Fruit fly (Drosophila melanogaster) whole organism, embryonic: ENCODE measurements around the gene CG9757.

Experiments
- CG10979 ChIP-seq: fragments of 200-800 bp; sonication (Bioruptor generic); optimal IDR thresholded peaks from 2 replicates; lab custom pipeline; 2018; ENCODE audit warnings: missing biosample characterization, mild to moderate bottlenecking, missing genetic modification characterization, moderate library complexity
- CG11247 ChIP-seq: fragments of 200-800 bp; sonication (Bioruptor generic); IDR thresholded peaks from 2 replicates; pipeline ENCODE4 v1.3.6; 2022; ENCODE audit warnings: missing biosample characterization, missing genetic modification characterization
- CG13123 ChIP-seq: fragments of 200-800 bp; sonication (Bioruptor generic); optimal IDR thresholded peaks from 2 replicates; lab custom pipeline; 2016; ENCODE audit warnings: missing biosample characterization, missing genetic modification characterization
- CG14014 ChIP-seq: fragments of 200-800 bp; sonication (Bioruptor generic); IDR thresholded peaks from 2 replicates; pipeline ENCODE4 v1.3.6; 2022; ENCODE audit warnings: missing biosample characterization, missing genetic modification characterization
- CG2120 ChIP-seq: fragments of 200-800 bp; sonication (Bioruptor generic); optimal IDR thresholded peaks from 3 replicates; lab custom pipeline; 2016; ENCODE audit warnings: missing biosample characterization, missing genetic modification characterization
- CG30020 ChIP-seq: fragments of 200-800 bp; optimal IDR thresholded peaks from 2 replicates; lab custom pipeline; 2019; ENCODE audit warnings: missing biosample characterization, mild to moderate bottlenecking, missing genetic modification characterization, moderate library complexity
- CG31365 ChIP-seq: fragments of 200-800 bp; sonication (Bioruptor generic); optimal IDR thresholded peaks from 2 replicates; lab custom pipeline; 2018; ENCODE audit warnings: missing biosample characterization, mild to moderate bottlenecking, missing genetic modification characterization
- CG6791 ChIP-seq: fragments of 200-800 bp; sonication (Bioruptor generic); IDR thresholded peaks from 3 replicates; pipeline ENCODE4 v1.3.6; 2022; ENCODE audit warnings: missing biosample characterization, missing genetic modification characterization; ENCODE audit not compliant: partially characterized antibody
- CG6854 ChIP-seq: fragments of 200-800 bp; sonication (Bioruptor generic); optimal IDR thresholded peaks from 3 replicates; lab custom pipeline; 2017; ENCODE audit warnings: missing biosample characterization, mild to moderate bottlenecking, missing genetic modification characterization
- CG7271 ChIP-seq: fragments of 200-800 bp; sonication (Bioruptor generic); optimal IDR thresholded peaks from 2 replicates; lab custom pipeline; 2018; ENCODE audit warnings: missing biosample characterization, mild to moderate bottlenecking, missing genetic modification characterization, moderate library complexity
- CG7357 ChIP-seq: fragments of 200-800 bp; sonication (Bioruptor generic); IDR thresholded peaks from 3 replicates; pipeline ENCODE4 v1.3.6; 2022; ENCODE audit warnings: missing biosample characterization, missing genetic modification characterization
- CG7839 ChIP-seq: fragments of 200-800 bp; sonication (Bioruptor generic); optimal IDR thresholded peaks from 3 replicates; lab custom pipeline; 2018; ENCODE audit warnings: missing biosample characterization, mild to moderate bottlenecking, missing genetic modification characterization, moderate library complexity
- CG8290 ChIP-seq, 3 experiments: fragments of 200-800 bp; sonication (Bioruptor generic); optimal IDR thresholded peaks; 2 replicates each; lab custom pipeline; 2016 to 2019; ENCODE audit warnings: missing biosample characterization in 3 of 3, missing genetic modification characterization in 3 of 3, mild to moderate bottlenecking in 2 of 3, moderate library complexity in 1 of 3
- CG9609 ChIP-seq: fragments of 200-800 bp; sonication (Bioruptor generic); optimal IDR thresholded peaks from 3 replicates; lab custom pipeline; 2016; ENCODE audit warnings: missing biosample characterization, missing genetic modification characterization
- CG9727 ChIP-seq: fragments of 200-800 bp; sonication (Bioruptor generic); optimal IDR thresholded peaks from 3 replicates; lab custom pipeline; 2017; ENCODE audit warnings: missing biosample characterization, mild to moderate bottlenecking, missing genetic modification characterization
- CG9876 ChIP-seq: fragments of 200-800 bp; sonication (Bioruptor generic); optimal IDR thresholded peaks from 2 replicates; lab custom pipeline; 2016; ENCODE audit warnings: missing biosample characterization, missing genetic modification characterization
- CoRest ChIP-seq: fragments of 200-800 bp; sonication (Bioruptor generic); optimal IDR thresholded peaks from 3 replicates; lab custom pipeline; 2018; ENCODE audit warnings: missing biosample characterization, mild to moderate bottlenecking, missing genetic modification characterization, moderate library complexity
- CrebB ChIP-seq: fragments of 200-800 bp; sonication (Bioruptor generic); optimal IDR thresholded peaks from 3 replicates; lab custom pipeline; 2018; ENCODE audit warnings: missing biosample characterization, mild to moderate bottlenecking, missing genetic modification characterization
- ERR ChIP-seq: fragments of 200-800 bp; sonication (Bioruptor generic); optimal IDR thresholded peaks from 2 replicates; lab custom pipeline; 2016; ENCODE audit warnings: missing biosample characterization, missing genetic modification characterization
- Fer1 ChIP-seq: fragments of 200-800 bp; sonication (Bioruptor generic); optimal IDR thresholded peaks from 2 replicates; lab custom pipeline; 2017; ENCODE audit warnings: missing biosample characterization, mild to moderate bottlenecking, missing genetic modification characterization
- Fer3 ChIP-seq: fragments of 200-800 bp; sonication (Bioruptor generic); optimal IDR thresholded peaks from 2 replicates; lab custom pipeline; 2018; ENCODE audit warnings: missing biosample characterization, mild to moderate bottlenecking, missing genetic modification characterization, moderate library complexity
- H15 ChIP-seq: fragments of 200-800 bp; sonication (Bioruptor generic); IDR thresholded peaks from 3 replicates; pipeline ENCODE4 v1.3.6; 2022; ENCODE audit warnings: missing biosample characterization, missing genetic modification characterization
- H2.0 ChIP-seq: fragments of 200-800 bp; sonication (Bioruptor generic); IDR thresholded peaks from 2 replicates; pipeline ENCODE4 v1.3.6; 2022; ENCODE audit warnings: missing biosample characterization, missing genetic modification characterization
- Hmr ChIP-seq: fragments of 200-800 bp; sonication (Bioruptor generic); optimal IDR thresholded peaks from 3 replicates; lab custom pipeline; 2017; ENCODE audit warnings: mild to moderate bottlenecking, missing biosample characterization, missing genetic modification reagents, missing genetic modification characterization
- PHDP ChIP-seq: fragments of 200-800 bp; sonication (Bioruptor generic); optimal IDR thresholded peaks from 3 replicates; lab custom pipeline; 2018; ENCODE audit warnings: missing biosample characterization, mild to moderate bottlenecking, missing genetic modification characterization, moderate library complexity
- Xbp1 ChIP-seq: fragments of 200-800 bp; sonication (Bioruptor generic); optimal IDR thresholded peaks from 3 replicates; lab custom pipeline; 2016; ENCODE audit warnings: missing biosample characterization, mild to moderate bottlenecking, missing genetic modification characterization
- ab ChIP-seq: fragments of 200-800 bp; sonication (Bioruptor generic); optimal IDR thresholded peaks from 2 replicates; lab custom pipeline; 2016; ENCODE audit warnings: missing biosample characterization, missing genetic modification characterization
- amos ChIP-seq: fragments of 200-800 bp; sonication (Bioruptor generic); IDR thresholded peaks from 2 replicates; pipeline ENCODE4 v1.3.6; 2022; ENCODE audit warnings: missing biosample characterization, missing genetic modification characterization; ENCODE audit not compliant: partially characterized antibody
- cg ChIP-seq: fragments of 200-800 bp; sonication (Bioruptor generic); optimal IDR thresholded peaks from 3 replicates; lab custom pipeline; 2019; ENCODE audit warnings: missing biosample characterization, mild to moderate bottlenecking, missing genetic modification characterization, moderate library complexity
- chinmo ChIP-seq: fragments of 200-800 bp; sonication (Bioruptor generic); IDR thresholded peaks from 4 replicates; pipeline ENCODE4 v1.3.6; 2022; ENCODE audit warnings: missing biosample characterization, missing genetic modification characterization; ENCODE audit not compliant: partially characterized antibody
- crp ChIP-seq, 2 experiments: fragments of 200-800 bp; sonication (Bioruptor generic); optimal IDR thresholded peaks; 2 replicates in 1 of 2; 3 replicates in 1 of 2; lab custom pipeline; 2017; ENCODE audit warnings: missing biosample characterization in 2 of 2, missing genetic modification characterization in 2 of 2, mild to moderate bottlenecking in 1 of 2, moderate library complexity in 1 of 2
- cwo ChIP-seq: fragments of 200-800 bp; sonication (Bioruptor generic); optimal IDR thresholded peaks from 3 replicates; lab custom pipeline; 2017; ENCODE audit warnings: missing biosample characterization, missing genetic modification characterization, mild to moderate bottlenecking, moderate library complexity, missing genetic modification reagents
- gem ChIP-seq: fragments of 200-800 bp; sonication (Bioruptor generic); optimal IDR thresholded peaks from 2 replicates; lab custom pipeline; 2019; ENCODE audit warnings: missing biosample characterization, mild to moderate bottlenecking, missing genetic modification characterization, moderate library complexity
- gsb ChIP-seq: fragments of 200-800 bp; sonication (Bioruptor generic); IDR thresholded peaks from 2 replicates; pipeline ENCODE4 v1.3.6; 2022; ENCODE audit warnings: missing biosample characterization, missing genetic modification characterization
- klu ChIP-seq: fragments of 200-800 bp; sonication (Bioruptor generic); IDR thresholded peaks from 2 replicates; pipeline ENCODE4 v1.3.6; 2022; ENCODE audit warnings: missing biosample characterization, missing genetic modification characterization
- knrl ChIP-seq: fragments of 200-800 bp; sonication (Bioruptor generic); IDR thresholded peaks from 3 replicates; pipeline ENCODE4 v1.3.6; 2022; ENCODE audit warnings: missing biosample characterization, missing genetic modification characterization; ENCODE audit not compliant: partially characterized antibody
- lab ChIP-seq: fragments of 200-800 bp; sonication (Bioruptor generic); optimal IDR thresholded peaks from 3 replicates; lab custom pipeline; 2017; ENCODE audit warnings: missing biosample characterization, missing genetic modification characterization, mild to moderate bottlenecking, moderate library complexity, missing genetic modification reagents
- maf-S ChIP-seq: fragments of 200-800 bp; sonication (Bioruptor generic); optimal IDR thresholded peaks from 2 replicates; lab custom pipeline; 2016; ENCODE audit warnings: missing biosample characterization, missing genetic modification characterization
- mam ChIP-seq: fragments of 200-800 bp; sonication (Bioruptor generic); optimal IDR thresholded peaks from 3 replicates; lab custom pipeline; 2016; ENCODE audit warnings: missing biosample characterization, missing genetic modification characterization
- nau ChIP-seq: fragments of 200-800 bp; sonication (Bioruptor generic); optimal IDR thresholded peaks from 3 replicates; lab custom pipeline; 2017; ENCODE audit warnings: missing biosample characterization, mild to moderate bottlenecking, missing genetic modification characterization, missing genetic modification reagents
- nerfin-1 ChIP-seq: fragments of 200-800 bp; sonication (Bioruptor generic); optimal IDR thresholded peaks from 3 replicates; lab custom pipeline; 2019; ENCODE audit warnings: missing biosample characterization, mild to moderate bottlenecking, missing genetic modification characterization, moderate library complexity
- pan ChIP-seq, 4 experiments: fragments of >200 bp in 3 of 4; fragments of 200-800 bp in 1 of 4; sonication (Bioruptor generic) in 1 of 4; optimal IDR thresholded peaks in 3 of 4; IDR thresholded peaks in 1 of 4; 2 replicates each; pipeline versions ENCODE4 v1.3.6 to Lab custom; 2017 to 2022; ENCODE audit warnings: missing biosample characterization in 2 of 4, missing genetic modification characterization in 2 of 4, mixed read lengths in 1 of 4
- pb ChIP-seq: fragments of 200-800 bp; sonication (Bioruptor generic); optimal IDR thresholded peaks from 3 replicates; lab custom pipeline; 2016; ENCODE audit warnings: missing biosample characterization, missing genetic modification characterization
- pros ChIP-seq: fragments of 200-800 bp; sonication (Bioruptor generic); optimal IDR thresholded peaks from 3 replicates; lab custom pipeline; 2019; ENCODE audit warnings: missing biosample characterization, mild to moderate bottlenecking, missing genetic modification characterization, moderate library complexity
- run ChIP-seq: fragments of 200-800 bp; sonication (Bioruptor generic); optimal IDR thresholded peaks from 3 replicates; lab custom pipeline; 2018; ENCODE audit warnings: missing biosample characterization, mild to moderate bottlenecking, missing genetic modification characterization
- seq ChIP-seq: fragments of 200-800 bp; sonication (Bioruptor generic); IDR thresholded peaks from 2 replicates; pipeline ENCODE4 v1.3.6; 2022; ENCODE audit warnings: missing biosample characterization, missing genetic modification characterization
- slbo ChIP-seq: fragments of 200-800 bp; sonication (Bioruptor generic); IDR thresholded peaks from 2 replicates; pipeline ENCODE4 v1.3.6; 2022; ENCODE audit warnings: missing biosample characterization, missing genetic modification characterization
- tgo ChIP-seq: fragments of 200-800 bp; sonication (Bioruptor generic); IDR thresholded peaks from 3 replicates; pipeline ENCODE4 v1.3.6; 2022; ENCODE audit warnings: missing biosample characterization, missing genetic modification characterization
- toy ChIP-seq: fragments of 200-800 bp; sonication (Bioruptor generic); IDR thresholded peaks from 2 replicates; pipeline ENCODE4 v1.3.6; 2022; ENCODE audit warnings: missing biosample characterization, missing genetic modification characterization

CG9757 gene

DNA sequence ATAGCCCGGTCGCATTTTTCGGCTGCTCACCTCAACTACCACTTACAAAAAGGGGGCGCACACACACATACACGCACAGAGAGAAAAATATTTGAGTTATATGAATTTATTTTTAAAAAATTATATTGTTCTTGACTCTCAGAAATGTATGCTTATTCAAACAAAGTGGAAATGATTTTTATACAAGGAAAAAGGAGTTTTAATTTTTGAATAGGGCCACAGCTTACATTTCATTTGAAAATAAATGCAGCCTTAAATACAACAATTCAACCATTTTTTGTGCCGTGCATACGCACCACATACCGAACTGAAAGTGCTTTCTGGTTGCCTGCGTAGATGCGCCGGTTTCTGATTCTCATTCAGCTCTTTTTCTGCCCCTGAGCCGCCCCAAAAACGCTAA is 11.7 kb downstream of the CG9757 start (continued):
- TF ChIP-seq CG7839: peak; percentile 40
- no peak for TF ChIP-seq crp (GFP tag; optimal IDR thresholded peaks at IDR 0.05; lab: Kevin White, UChicago)
- TF ChIP-seq CG7357: peak; percentile 38; the same call in 1 of the 3 replicates
- TF ChIP-seq cwo (GFP tag; lab: Kevin White, UChicago): peak; percentile 32
- no peak for TF ChIP-seq nerfin-1
- TF ChIP-seq H15 (GFP tag; lab: Robert Waterston, UW): no peak
- no peak for TF ChIP-seq toy
- peak; percentile 32 for TF ChIP-seq CG9727
- TF ChIP-seq Fer1 (GFP tag; lab: Kevin White, UChicago): peak; percentile 68
- TF ChIP-seq seq (GFP tag; lab: Robert Waterston, UW): no peak
- peak; percentile 49 for TF ChIP-seq Hmr (GFP tag; lab: Kevin White, UChicago)
- no peak for TF ChIP-seq CrebB (tag; lab: Kevin White, UChicago)
- TF ChIP-seq gsb: no peak
- no peak for TF ChIP-seq run (tag; lab: Kevin White, UChicago)
- TF ChIP-seq pros: no peak
- TF ChIP-seq tgo (GFP tag; lab: Robert Waterston, UW): peak; percentile 32; the same call in 1 of the 3 replicates
- peak; percentile 41 for TF ChIP-seq slbo (GFP tag; lab: Robert Waterston, UW)
- peak; percentile 37 for TF ChIP-seq CoRest (tag; lab: Kevin White, UChicago)
- no peak for TF ChIP-seq nau
- TF ChIP-seq Xbp1: peak; percentile 14
- no peak for TF ChIP-seq ERR (GFP tag; lab: Kevin White, UChicago)
- peak; percentile 73 for TF ChIP-seq lab (GFP tag; lab: Kevin White, UChicago)
- no peak for TF ChIP-seq ab (GFP tag; lab: Kevin White, UChicago)
- TF ChIP-seq Fer3 (tag; lab: Kevin White, UChicago): peak; percentile 24
- TF ChIP-seq CG10979 (tag; lab: Kevin White, UChicago): no peak
- TF ChIP-seq CG6854: no peak
- no peak for TF ChIP-seq knrl
- no peak for TF ChIP-seq pan (optimal IDR thresholded peaks at IDR 0.05; lab: Kevin White, UChicago)
- peak in 1 of 2 experiments; percentile 15 for TF ChIP-seq pan (GFP tag; optimal IDR thresholded peaks at IDR 0.05 in 1 of 2, IDR thresholded peaks at IDR 0.05 in 1 of 2)
- TF ChIP-seq CG13123 (GFP tag; lab: Kevin White, UChicago): no peak
- TF ChIP-seq CG7271 (tag; lab: Kevin White, UChicago): no peak
- no peak for TF ChIP-seq CG30020 (tag; lab: Kevin White, UChicago)
- TF ChIP-seq cg (GFP tag; lab: Kevin White, UChicago): no peak
- TF ChIP-seq CG8290 (GFP tag; optimal IDR thresholded peaks at IDR 0.05; lab: Kevin White, UChicago): no peak
- TF ChIP-seq CG8290 (tag; optimal IDR thresholded peaks at IDR 0.05; lab: Kevin White, UChicago): no peak
- no peak for TF ChIP-seq maf-S (GFP tag; lab: Kevin White, UChicago)
- no peak for TF ChIP-seq CG9609 (GFP tag; lab: Kevin White, UChicago)
- TF ChIP-seq mam (GFP tag; lab: Kevin White, UChicago): peak; percentile 2
- TF ChIP-seq CG11247 (GFP tag; lab: Robert Waterston, UW): no peak
- no peak for TF ChIP-seq CG9876 (GFP tag; lab: Kevin White, UChicago)
- no peak for TF ChIP-seq CG31365 (tag; lab: Kevin White, UChicago)
- peak; percentile 47 for TF ChIP-seq CG2120
- no peak for TF ChIP-seq chinmo (GFP tag; lab: Robert Waterston, UW)
- no peak for TF ChIP-seq klu (GFP tag; lab: Robert Waterston, UW)
- peak; percentile 41 for TF ChIP-seq PHDP
- peak; percentile 61 for TF ChIP-seq gem
- TF ChIP-seq amos (GFP tag; lab: Robert Waterston, UW): no peak
- no peak for TF ChIP-seq pb (GFP tag; lab: Kevin White, UChicago)
- no peak for TF ChIP-seq CG14014 (GFP tag; lab: Robert Waterston, UW)
- TF ChIP-seq H2.0 (GFP tag; lab: Robert Waterston, UW): no peak
- TF ChIP-seq CG6791 (GFP tag; lab: Robert Waterston, UW): no peak
